Worm (Caenorhabditis elegans): Measurements from ENCODE around the gene F46B6.9.

- TF ChIP-seq dao-5 (tag; optimal IDR thresholded peaks at IDR 0.05), result no peak
- TF ChIP-seq him-1 (tag; optimal IDR thresholded peaks at IDR 0.05), result no peak
Observed at ce11 chrV:9803176-9803575, 6.5 kb downstream of the F46B6.9 start, which contains the start of gene sru-39.
